Fruit fly (Drosophila melanogaster) whole organism, wandering third instar larva: ENCODE data around the gene CG14024.

Experiments used
- CG9705 ChIP-seq: fragments of 200-800 bp; sonication (Bioruptor generic); optimal IDR thresholded peaks from 2 replicates; lab custom pipeline; 2018; ENCODE audit warnings: missing biosample characterization, mild to moderate bottlenecking, missing genetic modification characterization
- Dfd ChIP-seq: fragments of >200 bp; optimal IDR thresholded peaks from 2 replicates; lab custom pipeline; 2017; ENCODE audit warnings: missing biosample characterization, missing genetic modification characterization
- GATAd ChIP-seq: sonication (Bioruptor generic); optimal IDR thresholded peaks from 2 replicates; lab custom pipeline; 2016; ENCODE audit warnings: missing biosample characterization, missing genetic modification characterization
- Jra ChIP-seq: sonication (Bioruptor generic); optimal IDR thresholded peaks from 2 replicates; lab custom pipeline; 2016; ENCODE audit warnings: missing biosample characterization, missing genetic modification characterization
- Myc ChIP-seq: fragments of >200 bp; optimal IDR thresholded peaks from 2 replicates; lab custom pipeline; 2017
- OdsH ChIP-seq: fragments of 200-800 bp; sonication (Bioruptor generic); optimal IDR thresholded peaks from 2 replicates; lab custom pipeline; 2016; ENCODE audit warnings: missing biosample characterization, mild to moderate bottlenecking, missing genetic modification characterization
- Rel ChIP-seq, 2 experiments: fragments of 200-800 bp; sonication (Bioruptor generic) in 1 of 2; optimal IDR thresholded peaks; 2 replicates in 1 of 2; 3 replicates in 1 of 2; lab custom pipeline; 2016 to 2019; ENCODE audit warnings: mild to moderate bottlenecking in 2 of 2, missing biosample characterization in 2 of 2, missing genetic modification characterization in 2 of 2, moderate library complexity in 1 of 2
- h ChIP-seq: fragments of 200-800 bp; sonication (Bioruptor generic); optimal IDR thresholded peaks from 3 replicates; lab custom pipeline; 2016; ENCODE audit warnings: missing biosample characterization, mild to moderate bottlenecking, missing genetic modification characterization
- lola ChIP-seq: fragments of >200 bp; optimal IDR thresholded peaks from 2 replicates; lab custom pipeline; 2017; ENCODE audit warnings: missing biosample characterization, missing genetic modification characterization
- pan ChIP-seq: fragments of >200 bp; optimal IDR thresholded peaks from 2 replicates; lab custom pipeline; 2017
- psq ChIP-seq: fragments of 200-800 bp; sonication (Bioruptor generic); optimal IDR thresholded peaks from 3 replicates; lab custom pipeline; 2017; ENCODE audit warnings: missing biosample characterization, mild to moderate bottlenecking, missing genetic modification characterization, moderate library complexity
- sage ChIP-seq: fragments of 200-800 bp; sonication (Bioruptor generic); optimal IDR thresholded peaks from 2 replicates; lab custom pipeline; 2016; ENCODE audit warnings: missing biosample characterization, mild to moderate bottlenecking, missing genetic modification characterization
- sv ChIP-seq: fragments of 200-800 bp; sonication (Bioruptor generic); optimal IDR thresholded peaks from 3 replicates; lab custom pipeline; 2016; ENCODE audit warnings: missing biosample characterization, missing genetic modification characterization
- usp ChIP-seq: fragments of >200 bp; optimal IDR thresholded peaks from 2 replicates; lab custom pipeline; 2017; ENCODE audit warnings: missing biosample characterization, missing genetic modification characterization

dm6 chr2L:5263343-5264051 is 51.2 kb downstream of the CG14024 start, which contains the start of gene Cyp4ac1:
- TF ChIP-seq pan (lab: Kevin White, UChicago) (no peak), GATAd (no peak), OdsH (GFP tag; lab: Kevin White, UChicago) (no peak), Jra (GFP tag; lab: Kevin White, UChicago) (no peak), usp (GFP tag; lab: Kevin White, UChicago) (no peak), Myc (lab: Kevin White, UChicago) (no peak), psq (GFP tag; lab: Kevin White, UChicago) (no peak), Rel (GFP tag; optimal IDR thresholded peaks at IDR 0.05; lab: Kevin White, UChicago) (no peak), Rel (tag; optimal IDR thresholded peaks at IDR 0.05; lab: Kevin White, UChicago) (no peak), lola (no peak), sv (GFP tag; lab: Kevin White, UChicago) (no peak), h (no peak), CG9705 (GFP tag; lab: Kevin White, UChicago) (no peak), sage (GFP tag; lab: Kevin White, UChicago) (no peak), Dfd (GFP tag; lab: Kevin White, UChicago) (no peak)
